Fruit fly (Drosophila melanogaster) whole organism, prepupa: ENCODE measurements around the gene S-Lap4.

Source experiments
- CG10631 ChIP-seq: fragments of 200-800 bp; sonication (Bioruptor generic); optimal IDR thresholded peaks from 2 replicates; lab custom pipeline; 2016; ENCODE audit warnings: missing biosample characterization, missing genetic modification characterization
- CG10669 ChIP-seq: fragments of 200-800 bp; sonication (Bioruptor generic); optimal IDR thresholded peaks from 3 replicates; lab custom pipeline; 2018; ENCODE audit warnings: missing biosample characterization, mild to moderate bottlenecking, missing genetic modification characterization, moderate library complexity
- CG11762 ChIP-seq: fragments of 200-800 bp; sonication (Bioruptor generic); optimal IDR thresholded peaks from 3 replicates; lab custom pipeline; 2016; ENCODE audit warnings: missing biosample characterization, missing genetic modification characterization; ENCODE audit not compliant: insufficient read depth
- CG15336 ChIP-seq: fragments of 200-800 bp; sonication (Bioruptor generic); IDR thresholded peaks from 2 replicates; pipeline ENCODE4 v1.3.6; 2022; ENCODE audit warnings: missing biosample characterization, missing genetic modification characterization
- CG1621 ChIP-seq: fragments of 200-800 bp; sonication (Bioruptor generic); optimal IDR thresholded peaks from 3 replicates; lab custom pipeline; 2018; ENCODE audit warnings: missing biosample characterization, mild to moderate bottlenecking, missing genetic modification characterization
- CG16779 ChIP-seq: fragments of 200-800 bp; sonication (Bioruptor generic); optimal IDR thresholded peaks from 3 replicates; lab custom pipeline; 2017; ENCODE audit warnings: missing biosample characterization, mild to moderate bottlenecking, missing genetic modification characterization
- CG3032 ChIP-seq: fragments of 200-800 bp; optimal IDR thresholded peaks from 2 replicates; lab custom pipeline; 2019; ENCODE audit warnings: missing biosample characterization, mild to moderate bottlenecking, missing genetic modification characterization, moderate library complexity
- CG31627 ChIP-seq: fragments of 200-800 bp; sonication (Bioruptor generic); optimal IDR thresholded peaks from 3 replicates; lab custom pipeline; 2016; ENCODE audit warnings: missing biosample characterization, missing genetic modification characterization
- CG32006 ChIP-seq: fragments of 200-800 bp; sonication (Bioruptor generic); optimal IDR thresholded peaks from 3 replicates; lab custom pipeline; 2017; ENCODE audit warnings: missing biosample characterization, mild to moderate bottlenecking, missing genetic modification characterization
- CG34406 ChIP-seq: fragments of 200-800 bp; sonication (Bioruptor generic); optimal IDR thresholded peaks from 3 replicates; lab custom pipeline; 2016; ENCODE audit warnings: missing biosample characterization, missing genetic modification characterization
- CG3919 ChIP-seq: fragments of 200-800 bp; sonication (Bioruptor generic); optimal IDR thresholded peaks from 3 replicates; lab custom pipeline; 2016; ENCODE audit warnings: missing biosample characterization, missing genetic modification characterization
- CG6276 ChIP-seq: fragments of 200-800 bp; sonication (Bioruptor generic); optimal IDR thresholded peaks from 2 replicates; lab custom pipeline; 2017; ENCODE audit warnings: missing biosample characterization, mild to moderate bottlenecking, missing genetic modification characterization
- CG6792 ChIP-seq: fragments of 200-800 bp; sonication (Bioruptor generic); optimal IDR thresholded peaks from 3 replicates; lab custom pipeline; 2016; ENCODE audit warnings: missing biosample characterization, missing genetic modification characterization
- CG6808 ChIP-seq: fragments of 200-800 bp; sonication (Bioruptor generic); optimal IDR thresholded peaks from 3 replicates; lab custom pipeline; 2017; ENCODE audit warnings: missing biosample characterization, missing genetic modification characterization, mild to moderate bottlenecking, moderate library complexity, missing genetic modification reagents
- CG6854 ChIP-seq: fragments of 200-800 bp; sonication (Bioruptor generic); optimal IDR thresholded peaks from 2 replicates; lab custom pipeline; 2017; ENCODE audit warnings: missing biosample characterization, mild to moderate bottlenecking, missing genetic modification characterization
- CG7368 ChIP-seq: fragments of 200-800 bp; sonication (Bioruptor generic); optimal IDR thresholded peaks from 3 replicates; lab custom pipeline; 2016; ENCODE audit warnings: missing biosample characterization, missing genetic modification characterization
- CG8119 ChIP-seq: fragments of 200-800 bp; sonication (Bioruptor generic); IDR thresholded peaks from 3 replicates; pipeline ENCODE4 v1.3.6; 2022; ENCODE audit warnings: missing biosample characterization, missing genetic modification characterization
- CG8319 ChIP-seq: fragments of 200-800 bp; sonication (Bioruptor generic); optimal IDR thresholded peaks from 3 replicates; lab custom pipeline; 2016; ENCODE audit warnings: missing biosample characterization, missing genetic modification characterization
- CG8632 ChIP-seq: fragments of 200-800 bp; sonication (Bioruptor generic); optimal IDR thresholded peaks from 3 replicates; lab custom pipeline; 2016; ENCODE audit warnings: missing biosample characterization, missing genetic modification characterization
- CG9139 ChIP-seq: fragments of 200-800 bp; sonication (Bioruptor generic); optimal IDR thresholded peaks from 3 replicates; lab custom pipeline; 2017; ENCODE audit warnings: missing biosample characterization, mild to moderate bottlenecking, missing genetic modification characterization
- Eip75B ChIP-seq: fragments of 200-800 bp; sonication (Bioruptor generic); optimal IDR thresholded peaks from 3 replicates; lab custom pipeline; 2016; ENCODE audit warnings: missing biosample characterization, missing genetic modification characterization
- Eip78C ChIP-seq: fragments of 200-800 bp; sonication (Bioruptor generic); peaks from one replicate; lab custom pipeline; 2016; ENCODE audit warnings: missing biosample characterization, missing genetic modification characterization
- Eip93F ChIP-seq: fragments of 200-800 bp; sonication (Bioruptor generic); optimal IDR thresholded peaks from 2 replicates; lab custom pipeline; 2016; ENCODE audit warnings: missing biosample characterization, mild to moderate bottlenecking, missing genetic modification characterization
- Ets21C ChIP-seq: fragments of 200-800 bp; sonication (Bioruptor generic); optimal IDR thresholded peaks from 3 replicates; lab custom pipeline; 2016; ENCODE audit warnings: missing biosample characterization, missing genetic modification characterization
- Ets96B ChIP-seq: fragments of 200-800 bp; optimal IDR thresholded peaks from 2 replicates; lab custom pipeline; 2019; ENCODE audit warnings: missing biosample characterization, mild to moderate bottlenecking, missing genetic modification characterization, moderate library complexity
- Gug ChIP-seq: fragments of 200-800 bp; sonication (Bioruptor generic); IDR thresholded peaks from 2 replicates; pipeline ENCODE4 v1.3.6; 2022; ENCODE audit warnings: missing biosample characterization, missing genetic modification characterization
- Hr39 ChIP-seq: fragments of 200-800 bp; sonication (Bioruptor generic); optimal IDR thresholded peaks from 2 replicates; lab custom pipeline; 2016; ENCODE audit warnings: missing biosample characterization, missing genetic modification characterization
- Hr4 ChIP-seq: fragments of 200-800 bp; sonication (Bioruptor generic); optimal IDR thresholded peaks from 3 replicates; lab custom pipeline; 2016; ENCODE audit warnings: missing biosample characterization, missing genetic modification characterization
- Lpt ChIP-seq: fragments of 200-800 bp; sonication (Bioruptor generic); optimal IDR thresholded peaks from 3 replicates; lab custom pipeline; 2016; ENCODE audit warnings: missing biosample characterization, missing genetic modification characterization
- Met ChIP-seq: fragments of 200-800 bp; sonication (Bioruptor generic); optimal IDR thresholded peaks from 3 replicates; lab custom pipeline; 2016; ENCODE audit warnings: missing biosample characterization, missing genetic modification characterization
- OdsH ChIP-seq: fragments of 200-800 bp; sonication (Bioruptor generic); optimal IDR thresholded peaks from 3 replicates; lab custom pipeline; 2016; ENCODE audit warnings: missing biosample characterization, missing genetic modification characterization
- Smox ChIP-seq: fragments of 200-800 bp; sonication (Bioruptor generic); optimal IDR thresholded peaks from 3 replicates; lab custom pipeline; 2016; ENCODE audit warnings: missing biosample characterization, missing genetic modification characterization
- Sox102F ChIP-seq: fragments of 200-800 bp; sonication (Bioruptor generic); optimal IDR thresholded peaks from 2 replicates; lab custom pipeline; 2016; ENCODE audit warnings: missing biosample characterization, mild to moderate bottlenecking, missing genetic modification characterization
- Sox15 ChIP-seq: fragments of 200-800 bp; sonication (Bioruptor generic); optimal IDR thresholded peaks from 3 replicates; lab custom pipeline; 2016; ENCODE audit warnings: missing biosample characterization, missing genetic modification characterization
- achi ChIP-seq: fragments of 200-800 bp; sonication (Bioruptor generic); optimal IDR thresholded peaks from 3 replicates; lab custom pipeline; 2016; ENCODE audit warnings: missing biosample characterization, missing genetic modification characterization
- acj6 ChIP-seq: fragments of 200-800 bp; sonication (Bioruptor generic); optimal IDR thresholded peaks from 3 replicates; lab custom pipeline; 2016; ENCODE audit warnings: missing biosample characterization, missing genetic modification characterization
- cyc ChIP-seq: fragments of 200-800 bp; sonication (Bioruptor generic); optimal IDR thresholded peaks from 3 replicates; lab custom pipeline; 2016; ENCODE audit warnings: missing biosample characterization, missing genetic modification characterization
- dac ChIP-seq: fragments of 200-800 bp; sonication (Bioruptor generic); optimal IDR thresholded peaks from 2 replicates; lab custom pipeline; 2017; ENCODE audit warnings: missing biosample characterization, mild to moderate bottlenecking, missing genetic modification characterization
- dsx ChIP-seq: fragments of 200-800 bp; optimal IDR thresholded peaks from 3 replicates; lab custom pipeline; 2019; ENCODE audit warnings: missing biosample characterization, mild to moderate bottlenecking, missing genetic modification characterization, moderate library complexity; ENCODE audit not compliant: poor library complexity, severe bottlenecking
- eg ChIP-seq: fragments of 200-800 bp; sonication (Bioruptor generic); IDR thresholded peaks from 3 replicates; pipeline ENCODE4 v1.3.6; 2022; ENCODE audit warnings: missing biosample characterization, missing genetic modification characterization
- esn ChIP-seq: fragments of 200-800 bp; sonication (Bioruptor generic); optimal IDR thresholded peaks from 2 replicates; lab custom pipeline; 2016; ENCODE audit warnings: missing biosample characterization, mild to moderate bottlenecking, missing genetic modification characterization, moderate library complexity
- fd85E ChIP-seq: fragments of 200-800 bp; sonication (Bioruptor generic); optimal IDR thresholded peaks from 3 replicates; lab custom pipeline; 2016; ENCODE audit warnings: missing biosample characterization, missing genetic modification characterization
- lz ChIP-seq: fragments of 200-800 bp; sonication (Bioruptor generic); optimal IDR thresholded peaks from 3 replicates; lab custom pipeline; 2016; ENCODE audit warnings: missing biosample characterization, missing genetic modification characterization
- net ChIP-seq: fragments of 200-800 bp; sonication (Bioruptor generic); optimal IDR thresholded peaks from 3 replicates; lab custom pipeline; 2016; ENCODE audit warnings: missing biosample characterization, missing genetic modification characterization
- pdm3 ChIP-seq: fragments of 200-800 bp; sonication (Bioruptor generic); optimal IDR thresholded peaks from 3 replicates; lab custom pipeline; 2016; ENCODE audit warnings: missing biosample characterization, missing genetic modification characterization
- salr ChIP-seq, 2 experiments: fragments of 200-800 bp; sonication (Bioruptor generic); optimal IDR thresholded peaks; 3 replicates each; lab custom pipeline; 2016 to 2018; ENCODE audit warnings: missing biosample characterization in 2 of 2, missing genetic modification characterization in 2 of 2, mild to moderate bottlenecking in 1 of 2
- spab ChIP-seq: fragments of 200-800 bp; sonication (Bioruptor generic); optimal IDR thresholded peaks from 2 replicates; lab custom pipeline; 2017; ENCODE audit warnings: missing biosample characterization, mild to moderate bottlenecking, missing genetic modification characterization, missing genetic modification reagents
- ss ChIP-seq, 2 experiments: fragments of 200-800 bp; sonication (Bioruptor generic); optimal IDR thresholded peaks; 2 replicates in 1 of 2; 3 replicates in 1 of 2; lab custom pipeline; 2017 to 2018; ENCODE audit warnings: mild to moderate bottlenecking in 2 of 2, missing biosample characterization in 2 of 2, missing genetic modification characterization in 2 of 2, moderate library complexity in 1 of 2
- svp ChIP-seq: fragments of 200-800 bp; sonication (Bioruptor generic); peaks from one replicate; lab custom pipeline; 2016; ENCODE audit warnings: missing biosample characterization, missing genetic modification characterization
- topi ChIP-seq: fragments of 200-800 bp; sonication (Bioruptor generic); optimal IDR thresholded peaks from 3 replicates; lab custom pipeline; 2016; ENCODE audit warnings: missing biosample characterization, missing genetic modification characterization
- vri ChIP-seq: fragments of 200-800 bp; sonication (Bioruptor generic); optimal IDR thresholded peaks from 3 replicates; lab custom pipeline; 2016; ENCODE audit warnings: missing biosample characterization, mild to moderate bottlenecking, missing genetic modification characterization

The S-Lap4 gene

dm6 chr3L:10515785-10516706, 25.4 kb downstream of the S-Lap4 start:
- TF ChIP-seq esn (no peak), Eip93F (no peak), achi (GFP tag; lab: Kevin White, UChicago) (no peak), CG3032 (no peak), CG6276 (no peak), CG15336 (GFP tag; lab: Robert Waterston, UW) (no peak), net (GFP tag; lab: Kevin White, UChicago) (no peak), Sox15 (GFP tag; lab: Kevin White, UChicago) (no peak), CG3919 (GFP tag; lab: Kevin White, UChicago) (peak; percentile 28), Gug (GFP tag; lab: Robert Waterston, UW) (no peak), CG6792 (GFP tag; lab: Kevin White, UChicago) (no peak), CG10631 (GFP tag; lab: Kevin White, UChicago) (no peak), fd85E (GFP tag; lab: Kevin White, UChicago) (no peak), CG6808 (GFP tag; lab: Kevin White, UChicago) (no peak), cyc (GFP tag; lab: Kevin White, UChicago) (no peak), CG10669 (no peak), acj6 (GFP tag; lab: Kevin White, UChicago) (no peak), Smox (GFP tag; lab: Kevin White, UChicago) (no peak), CG1621 (tag; lab: Kevin White, UChicago) (peak; percentile 43), Met (GFP tag; lab: Kevin White, UChicago) (no peak), CG34406 (GFP tag; lab: Kevin White, UChicago) (no peak), salr (GFP tag; optimal IDR thresholded peaks at IDR 0.05; lab: Kevin White, UChicago) (no peak), dsx (peak; percentile 9), Hr4 (GFP tag; lab: Kevin White, UChicago) (no peak), CG11762 (GFP tag; lab: Kevin White, UChicago) (no peak), eg (GFP tag; lab: Robert Waterston, UW) (peak; percentile 64), CG16779 (peak; percentile 23), Lpt (GFP tag; lab: Kevin White, UChicago) (no peak), Eip75B (no peak), Eip78C (GFP tag; lab: Kevin White, UChicago) (peak; percentile 71), dac (no peak), lz (GFP tag; lab: Kevin White, UChicago) (no peak), CG32006 (GFP tag; lab: Kevin White, UChicago) (peak; percentile 20), CG7368 (GFP tag; lab: Kevin White, UChicago) (no peak), CG6854 (GFP tag; lab: Kevin White, UChicago) (peak; percentile 11), Ets21C (GFP tag; lab: Kevin White, UChicago) (no peak), vri (GFP tag; lab: Kevin White, UChicago) (no peak), spab (GFP tag; lab: Kevin White, UChicago) (no peak), CG8119 (GFP tag; lab: Robert Waterston, UW) (no peak), svp (GFP tag; lab: Kevin White, UChicago) (peak; percentile 76), Ets96B (tag; lab: Kevin White, UChicago) (peak; percentile 11), ss (GFP tag; optimal IDR thresholded peaks at IDR 0.05; lab: Kevin White, UChicago) (peak in 1 of 2 experiments; percentile 17), pdm3 (GFP tag; lab: Kevin White, UChicago) (no peak), CG8319 (GFP tag; lab: Kevin White, UChicago) (no peak), CG9139 (GFP tag; lab: Kevin White, UChicago) (no peak), Sox102F (GFP tag; lab: Kevin White, UChicago) (peak; percentile 19), CG31627 (GFP tag; lab: Kevin White, UChicago) (no peak), OdsH (no peak), CG8632 (no peak), topi (GFP tag; lab: Kevin White, UChicago) (no peak), Hr39 (GFP tag; lab: Kevin White, UChicago) (no peak)
